Worm (Caenorhabditis elegans) whole organism, late embryonic: ENCODE results near the gene str-96.

Experiments
- F13H6.1 ChIP-seq: sonication (generic microtip); optimal IDR thresholded peaks from 2 replicates; lab custom pipeline; 2016; ENCODE audit warnings: missing genetic modification characterization, missing compliant biosample characterization
- ahr-1 ChIP-seq: sonication (generic microtip); optimal IDR thresholded peaks from 2 replicates; lab custom pipeline; 2016; ENCODE audit warnings: missing genetic modification characterization, missing compliant biosample characterization
- ceh-2 ChIP-seq: sonication (generic microtip); optimal IDR thresholded peaks from 2 replicates; lab custom pipeline; 2016; ENCODE audit warnings: missing genotype, missing genetic modification characterization, missing compliant biosample characterization
- ceh-30 ChIP-seq: fragments of 150-350 bp; optimal IDR thresholded peaks from 2 replicates; lab custom pipeline; 2014; ENCODE audit warnings: missing biosample characterization, missing genetic modification characterization
- ceh-31 ChIP-seq: sonication (generic microtip); optimal IDR thresholded peaks from 2 replicates; lab custom pipeline; 2016; ENCODE audit warnings: missing genetic modification characterization, missing compliant biosample characterization
- ceh-34 ChIP-seq: sonication (generic microtip); optimal IDR thresholded peaks from 2 replicates; lab custom pipeline; 2016; ENCODE audit warnings: mild to moderate bottlenecking, missing genetic modification characterization, missing compliant biosample characterization
- ceh-45 ChIP-seq: fragments of 200-800 bp; sonication (Bioruptor generic); IDR thresholded peaks from 2 replicates; pipeline ENCODE4 v1.3.6; 2022; ENCODE audit warnings: missing genetic modification reagents, missing genetic modification characterization, missing compliant biosample characterization
- ceh-48 ChIP-seq: sonication (generic microtip); optimal IDR thresholded peaks from 2 replicates; lab custom pipeline; 2016; ENCODE audit warnings: missing genetic modification characterization, inconsistent platforms, missing compliant biosample characterization
- che-1 ChIP-seq: sonication (generic microtip); optimal IDR thresholded peaks from 2 replicates; lab custom pipeline; 2016; ENCODE audit warnings: mild to moderate bottlenecking, missing genetic modification characterization, missing compliant biosample characterization
- dve-1 ChIP-seq: sonication (generic microtip); optimal IDR thresholded peaks from 2 replicates; lab custom pipeline; 2017; ENCODE audit warnings: antibody characterized with exemption, mild to moderate bottlenecking, missing genetic modification characterization, missing compliant biosample characterization
- elt-2 ChIP-seq: sonication (generic microtip); optimal IDR thresholded peaks from 2 replicates; lab custom pipeline; 2016; ENCODE audit warnings: missing genetic modification reagents, missing genetic modification characterization, missing compliant biosample characterization
- ets-4 ChIP-seq: sonication (generic microtip); optimal IDR thresholded peaks from 2 replicates; lab custom pipeline; 2016; ENCODE audit warnings: missing genetic modification characterization, missing compliant biosample characterization
- eyg-1 ChIP-seq: sonication (generic microtip); optimal IDR thresholded peaks from 2 replicates; lab custom pipeline; 2016; ENCODE audit warnings: missing genotype, missing genetic modification characterization, missing compliant biosample characterization
- fkh-6 ChIP-seq: sonication (generic microtip); optimal IDR thresholded peaks from 2 replicates; lab custom pipeline; 2016; ENCODE audit warnings: missing genetic modification characterization, missing compliant biosample characterization
- gmeb-2 ChIP-seq: sonication (generic microtip); optimal IDR thresholded peaks from 2 replicates; lab custom pipeline; 2016; ENCODE audit warnings: missing genetic modification characterization, inconsistent platforms, missing compliant biosample characterization
- hlh-15 ChIP-seq: sonication (generic microtip); optimal IDR thresholded peaks from 2 replicates; lab custom pipeline; 2016; ENCODE audit warnings: missing genetic modification characterization, missing compliant biosample characterization
- hlh-30 ChIP-seq: sonication (generic microtip); optimal IDR thresholded peaks from 2 replicates; lab custom pipeline; 2017; ENCODE audit warnings: antibody characterized with exemption, missing genetic modification characterization, missing compliant biosample characterization; ENCODE audit not compliant: insufficient read depth
- hlh-6 ChIP-seq: sonication (generic microtip); optimal IDR thresholded peaks from 2 replicates; lab custom pipeline; 2016; ENCODE audit warnings: missing genotype, missing genetic modification characterization, missing compliant biosample characterization
- hlh-8 ChIP-seq: sonication (generic microtip); optimal IDR thresholded peaks from 2 replicates; lab custom pipeline; 2016; ENCODE audit warnings: missing genotype, missing genetic modification characterization, missing compliant biosample characterization
- lim-6 ChIP-seq: sonication (generic microtip); optimal IDR thresholded peaks from 2 replicates; lab custom pipeline; 2016; ENCODE audit warnings: missing genetic modification characterization, missing compliant biosample characterization
- mec-3 ChIP-seq: sonication (generic microtip); optimal IDR thresholded peaks from 2 replicates; lab custom pipeline; 2016; ENCODE audit warnings: borderline replicate concordance, missing genetic modification characterization, missing compliant biosample characterization
- nhr-11 ChIP-seq: fragments of 150-350 bp; optimal IDR thresholded peaks from 2 replicates; lab custom pipeline; 2014; ENCODE audit warnings: missing biosample characterization, missing genetic modification characterization
- npax-4 ChIP-seq: sonication (generic microtip); optimal IDR thresholded peaks from 2 replicates; lab custom pipeline; 2016; ENCODE audit warnings: missing genetic modification characterization, missing compliant biosample characterization
- pag-3 ChIP-seq: sonication (generic microtip); optimal IDR thresholded peaks from 2 replicates; lab custom pipeline; 2016; ENCODE audit warnings: missing compliant biosample characterization, missing genetic modification characterization, borderline replicate concordance
- pat-9 ChIP-seq: fragments of 200-800 bp; sonication (Bioruptor generic); optimal IDR thresholded peaks from 2 replicates; lab custom pipeline; 2018; ENCODE audit warnings: mild to moderate bottlenecking, missing genetic modification characterization, moderate library complexity, missing compliant biosample characterization
- pax-1 ChIP-seq: fragments of 150-350 bp; optimal IDR thresholded peaks from 2 replicates; lab custom pipeline; 2014; ENCODE audit warnings: missing biosample characterization, missing genetic modification characterization
- pha-2 ChIP-seq: sonication (generic microtip); optimal IDR thresholded peaks from 2 replicates; lab custom pipeline; 2017; ENCODE audit warnings: mild to moderate bottlenecking, missing genetic modification characterization, missing compliant biosample characterization
- pha-4 ChIP-seq: fragments of 150-350 bp; optimal IDR thresholded peaks from 2 replicates; lab custom pipeline; 2018; ENCODE audit warnings: missing biosample characterization, missing genetic modification reagents, missing genetic modification characterization
- pros-1 ChIP-seq: fragments of 150-350 bp; optimal IDR thresholded peaks from 2 replicates; lab custom pipeline; 2014; ENCODE audit warnings: missing biosample characterization, missing genetic modification reagents, missing genetic modification characterization
- ref-2 ChIP-seq: sonication (generic microtip); optimal IDR thresholded peaks from 2 replicates; lab custom pipeline; 2016; ENCODE audit warnings: missing genetic modification characterization, missing compliant biosample characterization
- sox-4 ChIP-seq: sonication (generic microtip); optimal IDR thresholded peaks from 2 replicates; lab custom pipeline; 2017; ENCODE audit warnings: mild to moderate bottlenecking, missing genetic modification characterization, inconsistent platforms, missing compliant biosample characterization
- syd-9 ChIP-seq: sonication (generic microtip); optimal IDR thresholded peaks from 2 replicates; lab custom pipeline; 2016; ENCODE audit warnings: mild to moderate bottlenecking, missing genetic modification characterization, moderate library complexity, missing compliant biosample characterization
- tbx-2 ChIP-seq: sonication (generic microtip); optimal IDR thresholded peaks from 2 replicates; lab custom pipeline; 2016; ENCODE audit warnings: missing genetic modification characterization, missing compliant biosample characterization
- unc-42 ChIP-seq: sonication (generic microtip); optimal IDR thresholded peaks from 2 replicates; lab custom pipeline; 2016; ENCODE audit warnings: missing genotype, missing genetic modification characterization, missing compliant biosample characterization
- unc-55 ChIP-seq: sonication (generic microtip); optimal IDR thresholded peaks from 2 replicates; lab custom pipeline; 2017; ENCODE audit warnings: missing biosample characterization, missing genetic modification reagents, missing genetic modification characterization
- unc-86 ChIP-seq: sonication (generic microtip); optimal IDR thresholded peaks from 2 replicates; lab custom pipeline; 2016; ENCODE audit warnings: missing genetic modification characterization, missing compliant biosample characterization

Gene str-96

ce11 chrV:15305502-15305901 lies 11.7 kb upstream of the str-96 start, which contains the start of gene T26H8.5:
Gene T26H8.5, minus strand, starts transcription at chrV:15305602.
- TF ChIP-seq hlh-8 (no peak), hlh-6 (tag; lab: Kevin White, UChicago) (no peak), nhr-11 (tag; lab: Kevin White, UChicago) (no peak), dve-1 (tag; lab: Kevin White, UChicago) (no peak), pha-4 (no peak), eyg-1 (tag; lab: Kevin White, UChicago) (no peak), ahr-1 (tag; lab: Kevin White, UChicago) (no peak), gmeb-2 (tag; lab: Kevin White, UChicago) (no peak), ceh-30 (no peak), ceh-34 (tag; lab: Kevin White, UChicago) (no peak), unc-42 (tag; lab: Kevin White, UChicago) (no peak), pag-3 (tag; lab: Kevin White, UChicago) (no peak), fkh-6 (tag; lab: Kevin White, UChicago) (no peak), lim-6 (tag; lab: Kevin White, UChicago) (no peak), npax-4 (tag; lab: Kevin White, UChicago) (no peak), pax-1 (tag; lab: Kevin White, UChicago) (no peak), ref-2 (tag; lab: Kevin White, UChicago) (no peak)

DNA sequence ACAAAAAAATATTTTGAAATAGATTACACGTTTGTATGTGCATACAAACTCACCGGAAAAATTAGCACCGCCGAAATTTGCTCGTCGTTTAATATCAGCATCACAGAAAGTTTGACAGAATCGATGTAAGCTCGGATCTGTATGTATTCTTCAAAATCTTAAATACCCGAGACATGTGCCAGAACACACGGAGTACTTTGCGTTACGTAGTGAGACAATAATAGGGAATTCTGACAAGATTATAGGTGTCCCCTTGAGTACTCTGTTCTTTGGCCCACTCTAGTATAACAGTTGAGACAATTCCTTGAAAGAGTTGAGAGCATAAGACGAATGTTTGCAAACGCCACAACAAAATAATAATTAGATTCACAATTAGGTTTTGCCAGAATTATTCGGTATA lies 9.9 kb upstream of the str-96 start, which contains the start of gene srx-48:
srx-48 (minus strand) TSS at position 101 of the 400 bp plus-strand sequence.
- no peak for TF ChIP-seq unc-55 (GFP tag; lab: Kevin White, UChicago)
- TF ChIP-seq sox-4, result no peak
- no peak for TF ChIP-seq tbx-2 (tag; lab: Kevin White, UChicago)
- no peak for TF ChIP-seq fkh-6 (tag; lab: Kevin White, UChicago)
- TF ChIP-seq pat-9 (tag; lab: Kevin White, UChicago), result no peak
- TF ChIP-seq ceh-48, result no peak
- no peak for TF ChIP-seq pha-4

DNA sequence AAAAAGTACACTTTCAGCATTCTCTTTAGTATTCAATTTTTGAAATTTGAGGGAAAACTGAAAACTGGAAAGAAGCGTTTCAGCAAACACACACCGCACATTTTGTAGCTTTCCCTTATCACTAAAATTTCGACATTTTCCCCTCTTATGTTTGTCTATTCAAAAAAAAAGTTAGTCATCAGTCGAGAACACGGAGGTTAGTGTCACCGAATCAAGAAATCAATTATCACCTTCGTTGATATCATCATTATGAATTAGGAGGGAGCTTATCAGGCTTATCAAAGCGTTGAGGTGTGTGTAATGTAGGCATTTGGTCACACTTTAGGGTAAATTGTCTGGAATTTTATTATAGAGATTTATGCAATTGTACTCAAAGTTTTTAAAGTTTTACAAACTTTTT lies 4.8 kb upstream of the str-96 start, which contains the start of gene cpr-3:
cpr-3 (minus strand) TSS at position 104 of the 400 bp plus-strand sequence.
- TF ChIP-seq hlh-30 (tag; lab: Kevin White, UChicago) (no peak), ceh-2 (tag; lab: Kevin White, UChicago) (no peak), ref-2 (tag; lab: Kevin White, UChicago) (no peak), pha-2 (tag; lab: Kevin White, UChicago) (no peak), ceh-31 (no peak), elt-2 (tag; lab: Kevin White, UChicago) (peak; percentile 66), mec-3 (tag; lab: Kevin White, UChicago) (no peak)

- TF ChIP-seq syd-9, result no peak
- TF ChIP-seq ets-4 (tag; lab: Kevin White, UChicago), result no peak
- TF ChIP-seq pros-1 (tag; lab: Kevin White, UChicago), result no peak
- no peak for TF ChIP-seq pag-3 (tag; lab: Kevin White, UChicago)
- no peak for TF ChIP-seq ceh-45
- no peak for TF ChIP-seq ceh-30
- no peak for TF ChIP-seq eyg-1 (tag; lab: Kevin White, UChicago)
- TF ChIP-seq hlh-15 (tag; lab: Kevin White, UChicago), result no peak
- no peak for TF ChIP-seq pax-1 (tag; lab: Kevin White, UChicago)
- TF ChIP-seq unc-55 (GFP tag; lab: Kevin White, UChicago), result no peak
- no peak for TF ChIP-seq unc-86 (tag; lab: Kevin White, UChicago)
- no peak for TF ChIP-seq lim-6 (tag; lab: Kevin White, UChicago)
- no peak for TF ChIP-seq F13H6.1 (tag; lab: Kevin White, UChicago)
- TF ChIP-seq che-1, result no peak
- TF ChIP-seq gmeb-2 (tag; lab: Kevin White, UChicago), result no peak
- no peak for TF ChIP-seq nhr-11 (tag; lab: Kevin White, UChicago)
Measured at ce11 chrV:15290995-15291394, 2.8 kb downstream of the str-96 start, which contains the start of gene cyp-34A2. Gene cyp-34A2, minus strand, starts transcription at chrV:15291095.
